Worm (Caenorhabditis elegans) whole organism, late embryonic: ENCODE data around the gene srh-181.

Experiments
- C08G9.2 ChIP-seq: sonication (generic microtip); optimal IDR thresholded peaks from 2 replicates; lab custom pipeline; 2016; ENCODE audit warnings: mild to moderate bottlenecking, missing genetic modification characterization, moderate library complexity, missing compliant biosample characterization
- F13H6.1 ChIP-seq: sonication (generic microtip); optimal IDR thresholded peaks from 2 replicates; lab custom pipeline; 2016; ENCODE audit warnings: missing genetic modification characterization, missing compliant biosample characterization
- K02D7.2 ChIP-seq: sonication (generic microtip); optimal IDR thresholded peaks from 2 replicates; lab custom pipeline; 2017; ENCODE audit warnings: mild to moderate bottlenecking, missing genetic modification characterization, missing compliant biosample characterization
- K09A11.1 ChIP-seq: sonication (generic microtip); optimal IDR thresholded peaks from 2 replicates; lab custom pipeline; 2017; ENCODE audit warnings: antibody characterized with exemption, mild to moderate bottlenecking, missing genetic modification characterization, missing compliant biosample characterization; ENCODE audit not compliant: insufficient read depth
- Y22D7AL.16 ChIP-seq: sonication (generic microtip); optimal IDR thresholded peaks from 2 replicates; lab custom pipeline; 2016; ENCODE audit warnings: missing genetic modification characterization, missing compliant biosample characterization
- ahr-1 ChIP-seq: sonication (generic microtip); optimal IDR thresholded peaks from 2 replicates; lab custom pipeline; 2016; ENCODE audit warnings: missing genetic modification characterization, missing compliant biosample characterization
- ama-1 ChIP-seq: fragments of 150-350 bp; optimal IDR thresholded peaks from 2 replicates; lab custom pipeline; 2014
- ceh-22 ChIP-seq: sonication (generic microtip); optimal IDR thresholded peaks from 2 replicates; lab custom pipeline; 2017; ENCODE audit warnings: missing biosample characterization, missing genetic modification characterization
- ceh-24 ChIP-seq: sonication (generic microtip); optimal IDR thresholded peaks from 2 replicates; lab custom pipeline; 2016; ENCODE audit warnings: mild to moderate bottlenecking, missing genetic modification characterization, missing compliant biosample characterization
- ceh-30 ChIP-seq: fragments of 150-350 bp; optimal IDR thresholded peaks from 2 replicates; lab custom pipeline; 2014; ENCODE audit warnings: missing biosample characterization, missing genetic modification characterization
- ceh-45 ChIP-seq: fragments of 200-800 bp; sonication (Bioruptor generic); IDR thresholded peaks from 2 replicates; pipeline ENCODE4 v1.3.6; 2022; ENCODE audit warnings: missing genetic modification reagents, missing genetic modification characterization, missing compliant biosample characterization
- ceh-9 ChIP-seq: sonication (generic microtip); optimal IDR thresholded peaks from 2 replicates; lab custom pipeline; 2016; ENCODE audit warnings: mild to moderate bottlenecking, missing genetic modification characterization, inconsistent platforms, missing compliant biosample characterization
- dmd-4 ChIP-seq: sonication (generic microtip); optimal IDR thresholded peaks from 2 replicates; lab custom pipeline; 2016; ENCODE audit warnings: borderline replicate concordance, missing genetic modification characterization, missing compliant biosample characterization
- elt-2 ChIP-seq: sonication (generic microtip); optimal IDR thresholded peaks from 2 replicates; lab custom pipeline; 2016; ENCODE audit warnings: missing genetic modification reagents, missing genetic modification characterization, missing compliant biosample characterization
- elt-4 ChIP-seq: sonication (generic microtip); optimal IDR thresholded peaks from 2 replicates; lab custom pipeline; 2016; ENCODE audit warnings: missing genetic modification characterization, missing compliant biosample characterization
- eyg-1 ChIP-seq: sonication (generic microtip); optimal IDR thresholded peaks from 2 replicates; lab custom pipeline; 2016; ENCODE audit warnings: missing genotype, missing genetic modification characterization, missing compliant biosample characterization
- hlh-13 ChIP-seq: fragments of 200-800 bp; sonication (Bioruptor generic); optimal IDR thresholded peaks from 2 replicates; lab custom pipeline; 2018; ENCODE audit warnings: mild to moderate bottlenecking, missing genetic modification characterization, missing compliant biosample characterization
- hlh-30 ChIP-seq: sonication (generic microtip); optimal IDR thresholded peaks from 2 replicates; lab custom pipeline; 2017; ENCODE audit warnings: antibody characterized with exemption, missing genetic modification characterization, missing compliant biosample characterization; ENCODE audit not compliant: insufficient read depth
- madf-2 ChIP-seq: sonication (generic microtip); optimal IDR thresholded peaks from 2 replicates; lab custom pipeline; 2017; ENCODE audit warnings: missing genetic modification characterization, missing compliant biosample characterization
- nfya-1 ChIP-seq: sonication (generic microtip); optimal IDR thresholded peaks from 2 replicates; lab custom pipeline; 2017; ENCODE audit warnings: missing genetic modification characterization, mild to moderate bottlenecking, missing compliant biosample characterization, antibody characterized with exemption, moderate library complexity
- nhr-11 ChIP-seq: fragments of 150-350 bp; optimal IDR thresholded peaks from 2 replicates; lab custom pipeline; 2014; ENCODE audit warnings: missing biosample characterization, missing genetic modification characterization
- npax-4 ChIP-seq: sonication (generic microtip); optimal IDR thresholded peaks from 2 replicates; lab custom pipeline; 2016; ENCODE audit warnings: missing genetic modification characterization, missing compliant biosample characterization
- pag-3 ChIP-seq: sonication (generic microtip); optimal IDR thresholded peaks from 2 replicates; lab custom pipeline; 2016; ENCODE audit warnings: missing compliant biosample characterization, missing genetic modification characterization, borderline replicate concordance
- pha-2 ChIP-seq: sonication (generic microtip); optimal IDR thresholded peaks from 2 replicates; lab custom pipeline; 2017; ENCODE audit warnings: mild to moderate bottlenecking, missing genetic modification characterization, missing compliant biosample characterization
- pha-4 ChIP-seq: fragments of 150-350 bp; optimal IDR thresholded peaks from 2 replicates; lab custom pipeline; 2018; ENCODE audit warnings: missing biosample characterization, missing genetic modification reagents, missing genetic modification characterization
- pqm-1 ChIP-seq: sonication (generic microtip); optimal IDR thresholded peaks from 2 replicates; lab custom pipeline; 2016; ENCODE audit warnings: missing genetic modification characterization, missing compliant biosample characterization
- pros-1 ChIP-seq: fragments of 150-350 bp; optimal IDR thresholded peaks from 2 replicates; lab custom pipeline; 2014; ENCODE audit warnings: missing biosample characterization, missing genetic modification reagents, missing genetic modification characterization
- ref-2 ChIP-seq: sonication (generic microtip); optimal IDR thresholded peaks from 2 replicates; lab custom pipeline; 2016; ENCODE audit warnings: missing genetic modification characterization, missing compliant biosample characterization
- sdc-2 ChIP-seq: sonication (generic microtip); optimal IDR thresholded peaks from 2 replicates; lab custom pipeline; 2016; ENCODE audit warnings: missing genotype, missing genetic modification characterization, missing compliant biosample characterization
- sox-2 ChIP-seq: fragments of 200-800 bp; sonication (Bioruptor generic); IDR thresholded peaks from 2 replicates; pipeline ENCODE4 v1.3.6; 2022; ENCODE audit warnings: missing genetic modification reagents, missing genetic modification characterization, missing compliant biosample characterization
- tbx-2 ChIP-seq: sonication (generic microtip); optimal IDR thresholded peaks from 2 replicates; lab custom pipeline; 2016; ENCODE audit warnings: missing genetic modification characterization, missing compliant biosample characterization
- ttx-3 ChIP-seq: sonication (generic microtip); optimal IDR thresholded peaks from 2 replicates; lab custom pipeline; 2016; ENCODE audit warnings: missing genetic modification reagents, missing genetic modification characterization, missing compliant biosample characterization
- unc-3 ChIP-seq, 2 experiments: fragments of 200-800 bp in 1 of 2; sonication (Bioruptor generic) in 1 of 2; sonication (generic microtip) in 1 of 2; conservative IDR thresholded peaks in 1 of 2; optimal IDR thresholded peaks in 1 of 2; 2 replicates each; pipeline versions ENCODE4 v1.3.6 to Lab custom; 2016 to 2022; ENCODE audit warnings: missing compliant biosample characterization in 2 of 2, missing genetic modification characterization in 2 of 2, missing genetic modification reagents in 1 of 2
- unc-86 ChIP-seq: sonication (generic microtip); optimal IDR thresholded peaks from 2 replicates; lab custom pipeline; 2016; ENCODE audit warnings: missing genetic modification characterization, missing compliant biosample characterization
- ztf-16 ChIP-seq: sonication (generic microtip); optimal IDR thresholded peaks from 2 replicates; lab custom pipeline; 2017; ENCODE audit warnings: missing genetic modification characterization, missing compliant biosample characterization

Gene srh-181

DNA sequence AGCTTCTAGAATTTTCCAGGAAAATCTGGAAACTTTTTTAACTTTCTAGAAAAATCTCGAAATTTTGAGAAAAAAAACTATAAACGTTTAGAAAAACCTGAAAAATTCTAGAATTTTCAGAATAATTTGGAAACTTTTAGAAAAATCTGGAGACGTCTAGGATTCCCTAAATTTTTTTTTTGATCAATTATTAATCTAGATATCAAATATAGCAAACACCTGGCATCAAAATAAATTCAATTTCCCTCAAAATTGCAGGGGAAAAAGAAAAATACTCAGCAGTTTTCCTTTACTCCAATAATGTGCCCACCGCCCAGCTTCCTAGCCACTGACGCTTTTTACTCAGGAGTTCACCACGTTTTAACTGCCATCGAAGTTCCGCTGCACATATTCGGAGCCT is at the start of gene srh-181:
srh-181 (plus strand) TSS at position 301 of the 400 bp plus-strand sequence.
- no peak for TF ChIP-seq C08G9.2
- no peak for TF ChIP-seq npax-4 (tag; lab: Kevin White, UChicago)
- TF ChIP-seq ceh-22 (tag; lab: Kevin White, UChicago), result no peak
- no peak for TF ChIP-seq unc-86 (tag; lab: Kevin White, UChicago)
- no peak for TF ChIP-seq nhr-11
- TF ChIP-seq, all 69 proteins: peak for 0

DNA sequence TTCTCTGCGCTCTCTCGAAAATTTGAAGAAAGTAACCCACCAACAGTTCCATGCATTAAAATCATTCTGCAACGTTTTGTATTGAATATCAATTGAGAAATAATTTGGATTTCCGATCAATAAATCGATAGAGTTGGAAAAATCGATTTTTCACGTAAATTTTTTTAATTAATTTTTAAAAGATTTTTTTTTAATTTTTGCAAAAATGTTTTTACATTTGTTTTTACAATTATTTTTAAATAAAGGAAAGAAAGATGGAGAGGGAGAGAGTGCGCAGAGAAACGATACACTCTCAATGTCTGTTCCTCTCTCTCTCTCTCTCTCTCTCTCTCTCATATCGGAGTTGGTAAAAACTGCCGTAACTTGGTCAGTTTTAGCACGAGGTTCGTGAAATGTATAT is 48.8 kb upstream of the srh-181 start, which contains the start of gene ZK262.19:
ZK262.19 (minus strand) TSS at position 101 of the 400 bp plus-strand sequence.
- TF ChIP-seq elt-4 (tag; lab: Kevin White, UChicago), result no peak
- TF ChIP-seq pros-1 (tag; lab: Kevin White, UChicago), result no peak
- TF ChIP-seq sdc-2 (tag; lab: Kevin White, UChicago), result no peak
- no peak for TF ChIP-seq pha-4 (tag; lab: Kevin White, UChicago)
- TF ChIP-seq ttx-3 (tag; lab: Kevin White, UChicago), result no peak
- no peak for TF ChIP-seq Y22D7AL.16 (tag; lab: Kevin White, UChicago)
- no peak for TF ChIP-seq F13H6.1 (tag; lab: Kevin White, UChicago)
- no peak for TF ChIP-seq ahr-1 (tag; lab: Kevin White, UChicago)
- TF ChIP-seq elt-2 (tag; lab: Kevin White, UChicago), result no peak
- no peak for TF ChIP-seq pag-3
- TF ChIP-seq ztf-16, result no peak
- TF ChIP-seq ceh-22 (tag; lab: Kevin White, UChicago), result no peak
- TF ChIP-seq, all 69 proteins: peak for 0

DNA sequence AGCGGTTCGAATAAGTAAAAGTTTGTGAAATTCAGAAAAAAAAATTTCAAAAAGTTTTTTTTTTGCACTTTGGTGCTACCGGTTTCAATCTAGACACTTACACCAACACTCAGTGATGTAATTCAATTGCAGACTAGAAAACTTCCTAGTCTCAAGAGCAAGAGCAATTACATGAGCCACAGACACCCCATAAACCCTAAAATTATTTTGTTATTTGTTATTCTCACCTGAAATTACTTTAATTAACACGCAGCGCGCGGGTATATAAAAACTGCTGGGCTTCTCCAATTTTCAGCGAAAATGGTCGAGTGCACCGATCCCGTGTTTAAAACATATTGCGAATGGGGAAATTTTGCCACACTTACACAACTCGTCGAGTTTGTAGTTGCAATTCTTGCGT is 48.0 kb upstream of the srh-181 start, which contains the start of gene srw-83:
srw-83 (plus strand) TSS at position 301 of the 400 bp plus-strand sequence.
- TF ChIP-seq ref-2 (tag; lab: Kevin White, UChicago), result no peak
- no peak for TF ChIP-seq npax-4 (tag; lab: Kevin White, UChicago)
- TF ChIP-seq ttx-3 (tag; lab: Kevin White, UChicago), result no peak
- TF ChIP-seq nfya-1, result no peak
- no peak for TF ChIP-seq sox-2 (GFP tag; lab: Robert Waterston, UW)
- TF ChIP-seq ceh-45 (GFP tag; lab: Robert Waterston, UW), result no peak
- no peak for TF ChIP-seq eyg-1 (tag; lab: Kevin White, UChicago)

DNA sequence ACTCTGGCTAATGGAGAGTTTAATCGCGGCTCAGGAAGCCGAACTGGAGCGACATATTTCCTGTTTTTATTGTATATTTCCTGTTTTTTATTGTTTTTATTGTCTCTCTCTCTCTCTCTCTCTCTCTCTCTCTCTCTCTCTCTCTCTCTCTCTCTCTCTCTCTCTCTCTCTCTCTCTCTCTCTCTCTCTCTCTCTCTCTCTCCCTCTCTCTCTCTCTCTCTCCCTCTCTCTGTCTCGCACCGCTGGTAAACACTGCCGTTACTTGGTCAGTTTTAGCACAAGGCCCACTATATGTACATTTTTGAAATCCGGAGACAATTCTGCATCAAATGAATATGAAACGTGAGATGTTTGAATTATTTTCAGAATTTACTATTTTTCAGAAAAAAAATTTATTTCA is 43.5 kb upstream of the srh-181 start:
- TF ChIP-seq unc-86 (tag; lab: Kevin White, UChicago) (no peak), tbx-2 (tag; lab: Kevin White, UChicago) (no peak), dmd-4 (tag; lab: Kevin White, UChicago) (no peak), hlh-30 (no peak), ceh-24 (tag; lab: Kevin White, UChicago) (no peak), ceh-9 (tag; lab: Kevin White, UChicago) (no peak), pha-2 (tag; lab: Kevin White, UChicago) (no peak), eyg-1 (tag; lab: Kevin White, UChicago) (no peak), Y22D7AL.16 (tag; lab: Kevin White, UChicago) (no peak), hlh-13 (GFP tag; lab: Kevin White, UChicago) (no peak), K09A11.1 (tag; lab: Kevin White, UChicago) (no peak), ceh-45 (GFP tag; lab: Robert Waterston, UW) (no peak)

DNA sequence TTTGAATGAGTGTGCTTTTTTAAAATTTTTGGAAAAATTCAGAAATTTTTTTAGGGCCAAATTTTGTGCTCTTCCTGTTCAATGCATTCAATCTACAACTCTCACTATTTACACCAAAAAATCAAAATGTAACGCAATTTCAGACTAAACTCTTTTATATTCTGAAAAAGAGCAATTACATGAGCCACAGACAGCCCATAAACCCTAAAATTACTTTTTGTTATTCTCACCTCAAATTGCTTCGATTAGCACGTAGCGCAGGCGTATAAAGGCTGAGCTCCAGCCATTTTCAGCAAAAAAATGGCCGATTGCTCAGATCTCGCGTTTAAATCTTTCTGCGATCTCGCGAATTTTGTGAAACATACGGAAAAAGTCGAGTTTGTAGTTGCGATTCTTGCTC is 42.9 kb upstream of the srh-181 start, which contains the start of gene srw-82:
srw-82 (plus strand) TSS at position 301 of the 400 bp plus-strand sequence.
- TF ChIP-seq npax-4 (tag; lab: Kevin White, UChicago) (no peak), unc-3 (GFP tag; conservative IDR thresholded peaks at IDR 0.05; lab: Robert Waterston, UW) (no peak), unc-3 (tag; optimal IDR thresholded peaks at IDR 0.05; lab: Kevin White, UChicago) (no peak), K02D7.2 (tag; lab: Kevin White, UChicago) (no peak), nhr-11 (no peak), hlh-13 (GFP tag; lab: Kevin White, UChicago) (no peak), ceh-30 (no peak), ttx-3 (tag; lab: Kevin White, UChicago) (no peak), elt-4 (tag; lab: Kevin White, UChicago) (no peak), ama-1 (lab: Kevin White, UChicago) (no peak), madf-2 (tag; lab: Kevin White, UChicago) (no peak), ref-2 (tag; lab: Kevin White, UChicago) (no peak), Y22D7AL.16 (tag; lab: Kevin White, UChicago) (no peak), pqm-1 (tag; lab: Kevin White, UChicago) (no peak), pha-2 (tag; lab: Kevin White, UChicago) (no peak), ztf-16 (no peak), dmd-4 (tag; lab: Kevin White, UChicago) (no peak)
